Fruit fly (Drosophila melanogaster) whole organism, larva: ENCODE results near the gene CG33258.

Source experiments
- noc ChIP-seq: fragments of 200-800 bp; sonication (Bioruptor generic); optimal IDR thresholded peaks from 3 replicates; lab custom pipeline; 2019; ENCODE audit warnings: missing biosample characterization, mild to moderate bottlenecking, missing genetic modification characterization, moderate library complexity

Gene CG33258

DNA sequence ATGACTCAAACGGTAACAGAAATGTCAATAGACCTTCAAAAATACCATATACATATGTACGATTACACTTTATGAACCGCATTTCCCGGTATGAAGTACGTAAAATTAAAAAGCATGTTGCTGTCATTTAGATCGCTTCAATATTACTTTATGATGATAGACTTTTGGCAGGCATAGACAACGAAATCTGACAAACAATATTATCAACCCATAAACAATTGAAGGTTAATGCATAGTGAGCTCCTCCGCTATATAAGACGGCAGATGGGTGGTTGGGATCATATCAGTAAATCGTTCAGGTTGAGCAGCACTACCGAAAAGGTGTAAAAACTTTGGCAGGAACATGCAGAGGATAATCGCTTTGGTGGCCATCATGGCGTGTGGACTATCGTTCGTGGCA, 1.3 kb downstream of the CG33258 start, which contains the start of gene CG13075:
CG13075 (plus strand) TSS at position 301 of the 400 bp plus-strand sequence.
- no peak for TF ChIP-seq noc (tag; lab: Kevin White, UChicago)

DNA sequence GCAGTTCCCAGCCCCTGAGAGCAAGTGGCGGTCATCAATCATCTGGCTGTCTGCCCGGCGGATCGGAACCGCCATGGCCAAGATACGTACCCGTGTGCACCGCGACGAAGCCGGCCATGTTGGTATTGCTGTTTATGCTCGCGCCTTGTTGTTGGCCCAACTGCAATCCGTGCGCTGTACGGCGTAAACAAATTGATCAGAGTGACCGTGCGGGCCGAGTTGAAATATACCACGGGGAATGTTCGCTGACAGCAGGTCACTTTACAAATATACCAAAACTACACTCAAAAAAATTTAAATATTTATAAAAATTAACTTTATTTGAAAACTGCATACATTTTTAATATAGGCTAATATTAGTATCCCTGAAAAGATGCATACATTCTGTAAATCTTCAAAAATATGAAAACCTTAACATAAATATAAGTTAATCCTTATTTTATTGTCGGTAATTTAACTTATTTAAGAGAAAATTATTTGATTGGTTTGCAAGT, 5.0 kb downstream of the CG33258 start, which contains the start of gene Tasp1:
Tasp1 (minus strand) TSS at position 203 of the 494 bp plus-strand sequence.
- TF ChIP-seq noc (tag; lab: Kevin White, UChicago) = no peak

DNA sequence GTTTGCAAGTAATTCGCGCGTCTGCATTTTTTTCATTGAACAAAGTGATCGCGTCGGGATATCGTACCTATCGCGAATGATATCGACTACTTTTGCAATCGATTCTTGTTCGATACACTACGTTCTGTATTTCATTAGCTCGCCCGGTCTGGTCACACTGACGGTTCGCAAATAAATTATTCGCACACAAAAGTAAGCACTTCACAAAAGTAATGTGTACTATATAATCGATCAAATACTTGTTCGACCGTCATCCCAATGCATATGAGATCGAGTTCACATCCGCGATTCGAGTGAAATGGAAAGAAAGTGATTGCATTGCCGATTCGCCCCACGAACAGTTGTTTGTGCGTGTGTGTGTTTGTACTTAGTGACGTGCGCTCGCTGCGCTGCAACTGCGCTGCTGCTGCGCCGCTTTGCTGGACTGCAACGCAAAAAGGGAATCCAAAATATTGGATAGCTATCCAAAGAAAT, 8.0 kb downstream of the CG33258 start, which contains the start of the genes CG5235 and ClC-c:
CG5235 (minus strand) TSS at position 63 of the 474 bp plus-strand sequence.
ClC-c (plus strand) TSS at position 125 of the 474 bp plus-strand sequence.
- peak; percentile 39 for TF ChIP-seq noc (tag; lab: Kevin White, UChicago)

- no peak for TF ChIP-seq noc (tag; lab: Kevin White, UChicago)
These were observed 15.1 kb downstream of the CG33258 start, which contains the start of the genes CG13074 and ATPsynbetaL for dm6 chr3L:16097393-16097884. CG13074 (minus strand) TSS chr3L:16097493. ATPsynbetaL (plus strand) TSS chr3L:16097834.

DNA sequence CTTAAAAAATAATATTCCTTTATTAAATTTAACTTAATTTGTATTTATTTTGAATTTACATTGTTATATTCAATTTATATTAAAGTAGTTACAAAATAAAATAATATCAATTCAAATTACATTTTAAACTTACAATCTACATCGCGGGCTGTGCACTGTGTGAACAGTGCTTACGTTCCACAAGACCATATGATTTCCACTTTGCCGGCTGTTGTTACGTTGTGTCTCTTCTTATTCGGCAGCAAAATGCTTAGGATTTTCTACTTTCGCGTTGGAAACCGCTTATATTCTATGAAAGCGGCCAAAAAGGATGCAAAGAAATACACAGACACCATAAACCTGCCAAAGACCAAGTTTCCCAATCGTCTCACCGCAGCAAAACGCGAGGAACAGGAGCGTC, 17.7 kb downstream of the CG33258 start, which contains the start of gene IleRS-m:
IleRS-m (plus strand) TSS at position 222 of the 400 bp plus-strand sequence.
- TF ChIP-seq noc (tag; lab: Kevin White, UChicago) = no peak

dm6 chr3L:16105528-16105927, 23.2 kb downstream of the CG33258 start, which contains the start of the genes IntS9 and CG43295:
IntS9 (minus strand) TSS chr3L:16105627.
CG43295 (plus strand) TSS chr3L:16105852.
- no peak for TF ChIP-seq noc (tag; lab: Kevin White, UChicago)

DNA sequence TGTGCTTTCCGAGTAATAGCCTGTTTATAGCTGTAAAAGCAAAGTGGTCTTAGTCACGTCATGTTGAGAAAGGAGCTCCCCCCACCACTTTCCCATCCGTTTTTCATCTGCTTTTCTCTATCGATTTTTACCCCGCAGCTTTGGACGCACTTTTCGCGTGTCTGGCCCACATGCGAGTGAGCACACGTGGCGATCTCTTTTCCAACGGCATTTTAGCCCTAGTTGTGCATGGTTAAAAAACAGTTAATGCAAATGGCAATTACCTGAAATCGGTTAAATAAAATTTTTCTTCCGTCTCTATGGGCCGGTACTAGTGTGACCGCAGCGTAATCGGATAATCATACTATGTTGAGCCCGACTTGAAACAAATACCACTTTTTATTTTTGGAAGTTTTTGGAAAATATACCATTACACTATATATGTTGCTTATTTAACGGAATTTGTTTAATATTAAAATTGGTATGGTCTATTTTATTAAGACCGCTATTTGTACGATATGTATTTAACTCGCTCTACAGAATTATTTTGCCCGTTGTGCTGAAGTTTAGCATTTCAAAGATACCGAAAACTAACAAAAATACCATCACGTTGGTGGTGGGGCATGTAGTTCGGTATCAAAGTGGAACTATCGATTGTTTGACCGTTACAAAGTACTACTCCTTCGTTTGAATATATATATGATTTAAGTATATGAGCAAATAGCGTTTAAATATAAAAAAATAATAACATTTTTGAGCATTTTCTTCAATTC, 29.9 kb downstream of the CG33258 start, which contains the start of gene Zn72D:
Zn72D (minus strand) TSS at position 558 of the 752 bp plus-strand sequence.
- no peak for TF ChIP-seq noc (tag; lab: Kevin White, UChicago)

dm6 chr3L:16113003-16113606, 30.8 kb downstream of the CG33258 start, which contains the start of gene Taf4:
Taf4 (plus strand) TSS chr3L:16113212.
- TF ChIP-seq noc (tag; lab: Kevin White, UChicago) = no peak

DNA sequence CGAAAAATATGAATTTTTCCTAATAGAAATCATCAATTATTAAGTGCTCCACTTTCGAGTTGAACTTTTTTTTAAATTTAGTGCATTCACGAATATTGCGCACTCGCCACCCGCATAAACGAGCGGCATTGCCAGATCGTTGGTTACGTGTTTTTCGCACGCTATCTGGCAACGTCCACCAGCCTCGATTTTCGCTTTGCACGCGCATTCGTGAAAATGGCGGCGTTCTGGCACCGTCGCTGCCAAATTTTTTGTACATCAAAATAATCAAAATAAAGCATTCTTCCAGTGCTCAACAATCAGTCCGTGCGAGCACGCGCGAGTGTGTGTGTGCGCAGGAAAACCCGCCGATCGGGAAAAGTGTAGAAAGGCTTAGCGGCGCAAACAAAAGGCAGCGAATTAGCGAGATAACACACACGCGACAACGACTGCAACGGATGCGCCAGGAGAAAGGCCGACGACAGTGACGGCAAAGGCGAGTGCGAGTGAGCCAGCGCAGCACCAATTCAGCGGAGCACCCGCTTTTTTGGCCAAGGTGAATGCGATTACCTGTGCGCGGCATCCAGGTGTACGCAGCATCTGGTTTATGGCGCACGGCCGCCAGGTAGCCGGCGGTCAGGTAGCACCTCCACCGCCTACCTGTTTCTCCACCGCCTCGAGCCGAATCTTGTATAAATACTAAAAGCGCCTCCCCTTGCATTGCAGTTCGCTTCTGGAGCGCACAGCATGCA, 31.4 kb downstream of the CG33258 start:
- TF ChIP-seq noc (tag; lab: Kevin White, UChicago) = no peak

DNA sequence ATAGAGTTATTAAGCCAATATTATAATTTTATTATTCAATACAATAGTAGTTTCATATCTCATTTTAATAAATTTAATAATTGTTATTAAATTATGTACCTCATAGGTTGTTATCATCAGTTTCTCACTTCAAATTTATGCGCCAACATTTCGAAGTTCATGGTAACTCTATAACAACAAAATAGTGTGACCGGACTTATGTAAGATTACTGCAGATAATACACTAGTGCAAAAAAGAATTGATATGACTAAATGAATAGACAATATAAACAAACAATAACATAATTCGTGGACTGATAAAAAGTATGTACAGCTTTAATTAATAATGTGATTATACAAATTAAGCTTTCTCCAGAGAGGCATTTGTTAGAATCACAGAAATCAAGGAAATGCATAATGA, 39.4 kb downstream of the CG33258 start, which contains the start of gene Strump:
Strump (plus strand) TSS at position 212 of the 400 bp plus-strand sequence.
- TF ChIP-seq noc (tag; lab: Kevin White, UChicago) = no peak

dm6 chr3L:16128481-16128972, 46.2 kb downstream of the CG33258 start, which contains the start of gene Pgm1:
Pgm1 (minus strand) TSS chr3L:16128531.
- TF ChIP-seq noc (tag; lab: Kevin White, UChicago) = peak; percentile 87

dm6 chr3L:16128973-16129745, 46.8 kb downstream of the CG33258 start, which contains the start of gene SsRbeta:
SsRbeta (plus strand) TSS chr3L:16129617.
- no peak for TF ChIP-seq noc (tag; lab: Kevin White, UChicago)

DNA sequence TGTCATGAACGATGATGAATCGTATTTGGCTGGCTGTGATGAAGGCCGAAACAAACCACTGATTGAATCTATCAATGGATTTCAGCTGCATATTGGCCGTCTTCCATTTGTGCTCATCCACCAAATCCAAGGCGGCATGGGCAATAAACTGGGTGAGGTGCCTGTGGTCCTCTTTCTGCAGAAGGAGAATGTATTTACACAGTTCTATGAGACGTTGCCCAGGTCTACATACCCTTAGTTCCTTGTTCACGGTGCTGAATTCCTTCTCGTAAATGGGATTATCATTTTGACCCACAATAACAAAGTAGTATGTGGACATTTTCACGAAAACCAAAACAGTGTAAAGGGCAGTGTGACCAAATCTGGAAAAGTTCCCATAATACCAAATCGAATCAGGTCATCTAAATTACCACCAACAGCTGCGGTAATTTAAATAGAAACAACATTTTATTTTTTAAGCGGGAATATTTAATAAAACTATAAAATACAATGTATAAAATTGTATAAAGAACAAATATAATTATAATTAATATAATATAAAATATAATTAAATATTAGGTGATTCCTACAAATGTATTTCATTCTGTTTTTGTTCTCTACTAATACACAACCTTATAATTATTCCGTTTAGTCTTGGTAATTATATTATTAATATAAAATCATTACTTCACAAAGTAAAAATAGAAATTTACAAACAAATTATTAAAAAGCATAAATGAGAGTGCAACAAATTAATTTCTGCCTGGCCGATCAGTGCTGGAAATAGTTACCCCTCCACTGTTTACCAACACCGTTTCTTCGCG, 49.1 kb downstream of the CG33258 start, which contains the start of the genes Trs20 and elg1:
Trs20 (minus strand) TSS at position 369 of the 803 bp plus-strand sequence.
elg1 (plus strand) TSS at position 765 of the 803 bp plus-strand sequence.
- TF ChIP-seq noc (tag; lab: Kevin White, UChicago) = peak; percentile 43
